Fruit fly (Drosophila melanogaster) whole organism, wandering third instar larva: ENCODE measurements around the gene Vha16-2.
A peak's percentile ranks its signal among the peaks of the same experiment; 100 is the strongest.

Source experiments
- Abd-B ChIP-seq: fragments of >200 bp; optimal IDR thresholded peaks from 2 replicates; lab custom pipeline; 2017; ENCODE audit warnings: missing biosample characterization, missing genetic modification characterization
- CG32264 ChIP-seq: fragments of 200-800 bp; sonication (Bioruptor generic); optimal IDR thresholded peaks from 2 replicates; lab custom pipeline; 2016; ENCODE audit warnings: missing biosample characterization, missing genetic modification characterization
- CG9705 ChIP-seq: fragments of 200-800 bp; sonication (Bioruptor generic); optimal IDR thresholded peaks from 2 replicates; lab custom pipeline; 2018; ENCODE audit warnings: missing biosample characterization, mild to moderate bottlenecking, missing genetic modification characterization
- CrebA ChIP-seq: fragments of 200-800 bp; sonication (Bioruptor generic); optimal IDR thresholded peaks from 2 replicates; lab custom pipeline; 2016; ENCODE audit warnings: missing biosample characterization, mild to moderate bottlenecking, missing genetic modification characterization, borderline replicate concordance
- Dfd ChIP-seq: fragments of >200 bp; optimal IDR thresholded peaks from 2 replicates; lab custom pipeline; 2017; ENCODE audit warnings: missing biosample characterization, missing genetic modification characterization
- Dif ChIP-seq: fragments of 200-275, 200-300 bp; sonication (Bioruptor generic); optimal IDR thresholded peaks from 2 replicates; lab custom pipeline; 2018; ENCODE audit warnings: missing biosample characterization, missing genetic modification characterization; ENCODE audit not compliant: partially characterized antibody
- GATAd ChIP-seq: sonication (Bioruptor generic); optimal IDR thresholded peaks from 2 replicates; lab custom pipeline; 2016; ENCODE audit warnings: missing biosample characterization, missing genetic modification characterization
- HLH106 ChIP-seq: fragments of 200-800 bp; optimal IDR thresholded peaks from 3 replicates; lab custom pipeline; 2019; ENCODE audit warnings: missing biosample characterization, mild to moderate bottlenecking, missing genetic modification characterization, moderate library complexity
- Hnf4 ChIP-seq: fragments of 200-800 bp; sonication (Bioruptor generic); optimal IDR thresholded peaks from 2 replicates; lab custom pipeline; 2016; ENCODE audit warnings: missing biosample characterization, mild to moderate bottlenecking, missing genetic modification characterization
- Hr78 ChIP-seq: fragments of >200 bp; optimal IDR thresholded peaks from 2 replicates; lab custom pipeline; 2017; ENCODE audit warnings: missing biosample characterization, missing genetic modification characterization
- Hr83 ChIP-seq: fragments of 200-300 bp; sonication (Bioruptor generic); optimal IDR thresholded peaks from 2 replicates; lab custom pipeline; 2016; ENCODE audit warnings: missing biosample characterization, mild to moderate bottlenecking, missing genetic modification characterization, moderate library complexity; ENCODE audit not compliant: poor library complexity, severe bottlenecking
- Jra ChIP-seq: sonication (Bioruptor generic); optimal IDR thresholded peaks from 2 replicates; lab custom pipeline; 2016; ENCODE audit warnings: missing biosample characterization, missing genetic modification characterization
- Mio ChIP-seq: sonication (Bioruptor generic); optimal IDR thresholded peaks from 2 replicates; lab custom pipeline; 2016; ENCODE audit warnings: missing biosample characterization, missing genetic modification characterization
- Myc ChIP-seq: fragments of >200 bp; optimal IDR thresholded peaks from 2 replicates; lab custom pipeline; 2017
- N ChIP-seq: fragments of >200 bp; optimal IDR thresholded peaks from 2 replicates; lab custom pipeline; 2018; ENCODE audit warnings: missing biosample characterization, missing external identifiers, missing genetic modification characterization
- OdsH ChIP-seq: fragments of 200-800 bp; sonication (Bioruptor generic); optimal IDR thresholded peaks from 2 replicates; lab custom pipeline; 2016; ENCODE audit warnings: missing biosample characterization, mild to moderate bottlenecking, missing genetic modification characterization
- Rel ChIP-seq, 2 experiments: fragments of 200-800 bp; sonication (Bioruptor generic) in 1 of 2; optimal IDR thresholded peaks; 2 replicates in 1 of 2; 3 replicates in 1 of 2; lab custom pipeline; 2016 to 2019; ENCODE audit warnings: mild to moderate bottlenecking in 2 of 2, missing biosample characterization in 2 of 2, missing genetic modification characterization in 2 of 2, moderate library complexity in 1 of 2
- Sp1 ChIP-seq: fragments of 200-800 bp; sonication (Bioruptor generic); optimal IDR thresholded peaks from 3 replicates; lab custom pipeline; 2019; ENCODE audit warnings: missing biosample characterization, mild to moderate bottlenecking, missing genetic modification characterization, moderate library complexity
- Vsx2 ChIP-seq: fragments of 200-300, 225-300 bp; sonication (Bioruptor generic); optimal IDR thresholded peaks from 2 replicates; lab custom pipeline; 2018; ENCODE audit warnings: missing biosample characterization, missing genetic modification characterization; ENCODE audit not compliant: partially characterized antibody
- br ChIP-seq: fragments of 200-800 bp; sonication (Bioruptor generic); optimal IDR thresholded peaks from 2 replicates; lab custom pipeline; 2016; ENCODE audit warnings: missing biosample characterization, missing genetic modification characterization
- brk ChIP-seq: fragments of 200-800 bp; sonication (Bioruptor generic); optimal IDR thresholded peaks from 2 replicates; lab custom pipeline; 2016; ENCODE audit warnings: missing biosample characterization, mild to moderate bottlenecking, missing genetic modification characterization
- dl ChIP-seq, 2 experiments: fragments of 175-275, 200-275 bp in 1 of 2; fragments of 200-275 bp in 1 of 2; sonication (Bioruptor generic); optimal IDR thresholded peaks; lab custom pipeline; 2018; ENCODE audit warnings: mild to moderate bottlenecking in 2 of 2, missing biosample characterization in 2 of 2, missing genetic modification characterization in 2 of 2, moderate library complexity in 2 of 2; ENCODE audit not compliant: partially characterized antibody in 2 of 2, insufficient read depth in 1 of 2
- dmrt93B ChIP-seq: fragments of 200-800 bp; sonication (Bioruptor generic); optimal IDR thresholded peaks from 2 replicates; lab custom pipeline; 2018; ENCODE audit warnings: missing biosample characterization, mild to moderate bottlenecking, missing genetic modification characterization
- dsf ChIP-seq: sonication (Bioruptor generic); optimal IDR thresholded peaks from 2 replicates; lab custom pipeline; 2016; ENCODE audit warnings: missing biosample characterization, missing genetic modification characterization, borderline replicate concordance
- ey ChIP-seq: fragments of 200-800 bp; sonication (Bioruptor generic); optimal IDR thresholded peaks from 2 replicates; lab custom pipeline; 2016; ENCODE audit warnings: missing biosample characterization, missing genetic modification characterization
- foxo ChIP-seq, 2 experiments: fragments of 200-800 bp; sonication (Bioruptor generic); optimal IDR thresholded peaks; 2 replicates in 1 of 2; 3 replicates in 1 of 2; lab custom pipeline; 2016 to 2017; ENCODE audit warnings: missing biosample characterization in 2 of 2, missing genetic modification characterization in 2 of 2
- fru ChIP-seq: fragments of 200-800 bp; sonication (Bioruptor generic); optimal IDR thresholded peaks from 3 replicates; lab custom pipeline; 2016; ENCODE audit warnings: missing biosample characterization, mild to moderate bottlenecking, missing genetic modification characterization
- h ChIP-seq: fragments of 200-800 bp; sonication (Bioruptor generic); optimal IDR thresholded peaks from 3 replicates; lab custom pipeline; 2016; ENCODE audit warnings: missing biosample characterization, mild to moderate bottlenecking, missing genetic modification characterization
- jim ChIP-seq: fragments of 175-275, 200-325 bp; sonication (Bioruptor generic); optimal IDR thresholded peaks from 2 replicates; lab custom pipeline; 2016; ENCODE audit warnings: missing biosample characterization, mild to moderate bottlenecking, missing genetic modification characterization
- lola ChIP-seq: fragments of >200 bp; optimal IDR thresholded peaks from 2 replicates; lab custom pipeline; 2017; ENCODE audit warnings: missing biosample characterization, missing genetic modification characterization
- pan ChIP-seq: fragments of >200 bp; optimal IDR thresholded peaks from 2 replicates; lab custom pipeline; 2017
- psq ChIP-seq: fragments of 200-800 bp; sonication (Bioruptor generic); optimal IDR thresholded peaks from 3 replicates; lab custom pipeline; 2017; ENCODE audit warnings: missing biosample characterization, mild to moderate bottlenecking, missing genetic modification characterization, moderate library complexity
- rgr ChIP-seq: fragments of 200-800 bp; sonication (Bioruptor generic); optimal IDR thresholded peaks from 3 replicates; lab custom pipeline; 2016; ENCODE audit warnings: missing biosample characterization, mild to moderate bottlenecking, missing genetic modification characterization
- sage ChIP-seq: fragments of 200-800 bp; sonication (Bioruptor generic); optimal IDR thresholded peaks from 2 replicates; lab custom pipeline; 2016; ENCODE audit warnings: missing biosample characterization, mild to moderate bottlenecking, missing genetic modification characterization
- sv ChIP-seq: fragments of 200-800 bp; sonication (Bioruptor generic); optimal IDR thresholded peaks from 3 replicates; lab custom pipeline; 2016; ENCODE audit warnings: missing biosample characterization, missing genetic modification characterization
- usp ChIP-seq: fragments of >200 bp; optimal IDR thresholded peaks from 2 replicates; lab custom pipeline; 2017; ENCODE audit warnings: missing biosample characterization, missing genetic modification characterization
- woc ChIP-seq: sonication (Bioruptor generic); optimal IDR thresholded peaks from 2 replicates; lab custom pipeline; 2016; ENCODE audit warnings: missing biosample characterization, mild to moderate bottlenecking, missing genetic modification characterization

Gene Vha16-2

dm6 chr3L:11474658-11475057 lies at the start of gene Vha16-2:
TSS of gene Vha16-2 (plus strand) at chr3L:11474958.
- TF ChIP-seq Hnf4 (GFP tag; lab: Kevin White, UChicago) (no peak), fru (GFP tag; lab: Kevin White, UChicago) (no peak), N (GFP tag; lab: Kevin White, UChicago) (no peak), HLH106 (tag; lab: Kevin White, UChicago) (no peak), CG9705 (GFP tag; lab: Kevin White, UChicago) (no peak), Abd-B (GFP tag; lab: Kevin White, UChicago) (no peak), CG32264 (GFP tag; lab: Kevin White, UChicago) (no peak), br (GFP tag; lab: Kevin White, UChicago) (no peak), Vsx2 (GFP tag; lab: Kevin White, UChicago) (no peak), rgr (GFP tag; lab: Kevin White, UChicago) (no peak), Hr78 (GFP tag; lab: Kevin White, UChicago) (no peak), Mio (GFP tag; lab: Kevin White, UChicago) (no peak), CrebA (GFP tag; lab: Kevin White, UChicago) (no peak), usp (no peak), GATAd (GFP tag; lab: Kevin White, UChicago) (no peak), sv (GFP tag; lab: Kevin White, UChicago) (no peak)

dm6 chr3L:11428390-11428789 lies 46.4 kb upstream of the Vha16-2 start:
- peak; percentile 42 for TF ChIP-seq CrebA (GFP tag; lab: Kevin White, UChicago)
- TF ChIP-seq Dif (GFP tag; lab: Kevin White, UChicago): peak; percentile 17
- TF ChIP-seq N (GFP tag; lab: Kevin White, UChicago): no peak
- no peak for TF ChIP-seq sv (GFP tag; lab: Kevin White, UChicago)
- TF ChIP-seq lola (GFP tag; lab: Kevin White, UChicago): no peak
- TF ChIP-seq Rel (GFP tag; optimal IDR thresholded peaks at IDR 0.05; lab: Kevin White, UChicago): no peak
- TF ChIP-seq Rel (tag; optimal IDR thresholded peaks at IDR 0.05; lab: Kevin White, UChicago): no peak
- peak in 1 of 2 experiments; percentile 8 for TF ChIP-seq dl (GFP tag; optimal IDR thresholded peaks at IDR 0.05; lab: Kevin White, UChicago; ENCODE audit: insufficient read depth in 1 of 2, partially characterized antibody in 2 of 2)
- TF ChIP-seq GATAd (GFP tag; lab: Kevin White, UChicago): no peak
- TF ChIP-seq Hnf4 (GFP tag; lab: Kevin White, UChicago): no peak
- TF ChIP-seq, all 38 proteins: peak for 3

DNA sequence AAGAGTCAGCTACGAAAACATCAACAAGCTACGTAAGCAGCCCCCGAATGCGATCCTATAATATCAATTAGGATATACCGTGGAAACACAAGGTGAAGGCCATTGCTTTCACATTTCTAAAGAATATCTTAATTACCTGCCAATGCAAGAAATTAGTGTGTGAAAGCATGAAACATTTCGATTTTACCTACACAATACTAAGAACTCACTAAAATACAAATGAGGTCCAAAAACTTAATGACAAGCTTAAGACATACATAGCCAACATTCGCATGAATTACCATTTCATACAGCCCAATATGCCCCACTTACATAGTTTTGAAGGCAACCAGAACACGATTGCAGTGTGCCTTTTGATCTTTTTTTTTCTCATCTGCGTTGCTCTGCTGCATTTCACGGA lies 45.1 kb upstream of the Vha16-2 start:
- TF ChIP-seq jim (GFP tag; lab: Kevin White, UChicago) (no peak), h (GFP tag; lab: Kevin White, UChicago) (no peak), Abd-B (GFP tag; lab: Kevin White, UChicago) (no peak), Dif (GFP tag; lab: Kevin White, UChicago) (no peak), Myc (lab: Kevin White, UChicago) (no peak), Hnf4 (GFP tag; lab: Kevin White, UChicago) (no peak), fru (GFP tag; lab: Kevin White, UChicago) (no peak)

DNA sequence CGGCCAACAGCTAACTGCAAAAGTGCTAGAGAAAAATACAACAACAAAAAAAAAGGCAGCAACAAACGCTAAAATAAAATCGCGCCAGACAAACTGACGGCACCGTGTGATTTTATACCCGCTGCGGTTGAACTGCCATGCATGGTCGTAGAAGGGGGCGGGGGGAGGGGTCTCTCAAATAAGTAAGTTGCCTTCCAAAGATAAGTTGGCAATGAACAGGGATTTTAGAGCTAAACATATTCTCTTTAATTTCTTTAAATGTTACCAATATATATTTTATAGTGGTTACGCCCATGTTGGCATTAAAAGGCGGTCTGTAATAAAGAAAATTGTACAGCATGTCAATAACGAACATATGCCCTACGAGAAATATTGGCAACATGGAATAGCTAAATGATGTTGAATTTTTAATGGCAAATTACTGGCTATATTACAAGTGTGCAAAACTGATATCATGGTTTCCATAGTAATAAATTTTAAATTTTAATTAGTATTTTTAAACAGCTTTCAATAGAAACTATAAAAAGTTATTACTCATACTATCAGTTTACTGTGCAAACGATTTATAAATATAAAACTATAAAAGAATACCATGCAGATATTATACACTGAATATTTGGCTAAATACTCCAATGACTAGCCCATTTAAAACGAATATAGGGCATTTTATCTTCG lies 43.4 kb upstream of the Vha16-2 start:
- TF ChIP-seq CG32264 (GFP tag; lab: Kevin White, UChicago) (peak; percentile 31), Abd-B (GFP tag; lab: Kevin White, UChicago) (no peak), foxo (GFP tag; optimal IDR thresholded peaks at IDR 0.05; lab: Kevin White, UChicago) (peak in 1 of 2 experiments; percentile 96), N (GFP tag; lab: Kevin White, UChicago) (no peak), dl (GFP tag; optimal IDR thresholded peaks at IDR 0.05; lab: Kevin White, UChicago; ENCODE audit: insufficient read depth in 1 of 2, partially characterized antibody in 2 of 2) (no peak), jim (GFP tag; lab: Kevin White, UChicago) (peak; percentile 7), sage (GFP tag; lab: Kevin White, UChicago) (peak; percentile 54), woc (GFP tag; lab: Kevin White, UChicago) (no peak), Hr78 (GFP tag; lab: Kevin White, UChicago) (no peak), rgr (GFP tag; lab: Kevin White, UChicago) (peak; percentile 95), psq (peak; percentile 88), Sp1 (GFP tag; lab: Kevin White, UChicago) (peak; percentile 86), Mio (GFP tag; lab: Kevin White, UChicago) (peak; percentile 58), pan (lab: Kevin White, UChicago) (no peak), OdsH (peak; percentile 95), GATAd (GFP tag; lab: Kevin White, UChicago) (peak; percentile 42), dsf (GFP tag; lab: Kevin White, UChicago) (peak; percentile 35), Hr83 (GFP tag; lab: Kevin White, UChicago) (peak; percentile 86), lola (GFP tag; lab: Kevin White, UChicago) (no peak), sv (GFP tag; lab: Kevin White, UChicago) (peak; percentile 58), ey (peak; percentile 92), brk (peak; percentile 61), CrebA (GFP tag; lab: Kevin White, UChicago) (peak; percentile 9), Dfd (peak; percentile 90), dmrt93B (peak; percentile 64), Dif (GFP tag; lab: Kevin White, UChicago) (no peak), Jra (GFP tag; lab: Kevin White, UChicago) (peak; percentile 72), fru (GFP tag; lab: Kevin White, UChicago) (peak; percentile 85), CG9705 (GFP tag; lab: Kevin White, UChicago) (peak; percentile 44), br (GFP tag; lab: Kevin White, UChicago) (peak; percentile 94), usp (no peak), h (GFP tag; lab: Kevin White, UChicago) (peak; percentile 94)
